Worm (Caenorhabditis elegans) whole organism, L3 larva: Measurements from ENCODE around the gene ced-11.

Experiments
- R02D3.7 ChIP-seq: fragments of 150-350 bp; optimal IDR thresholded peaks from 2 replicates; lab custom pipeline; 2014; ENCODE audit warnings: missing biosample characterization, missing genetic modification characterization
- nhr-11 ChIP-seq: fragments of 150-350 bp; optimal IDR thresholded peaks from 2 replicates; lab custom pipeline; 2014; ENCODE audit warnings: missing biosample characterization, missing genetic modification characterization

ce11 chrIII:9149132-9149531, 29.8 kb downstream of the ced-11 start:
- TF ChIP-seq R02D3.7 (tag; lab: Kevin White, UChicago) (no peak), nhr-11 (tag; lab: Kevin White, UChicago) (no peak)
